Worm (Caenorhabditis elegans): ENCODE data around the gene C06C6.9.

DNA sequence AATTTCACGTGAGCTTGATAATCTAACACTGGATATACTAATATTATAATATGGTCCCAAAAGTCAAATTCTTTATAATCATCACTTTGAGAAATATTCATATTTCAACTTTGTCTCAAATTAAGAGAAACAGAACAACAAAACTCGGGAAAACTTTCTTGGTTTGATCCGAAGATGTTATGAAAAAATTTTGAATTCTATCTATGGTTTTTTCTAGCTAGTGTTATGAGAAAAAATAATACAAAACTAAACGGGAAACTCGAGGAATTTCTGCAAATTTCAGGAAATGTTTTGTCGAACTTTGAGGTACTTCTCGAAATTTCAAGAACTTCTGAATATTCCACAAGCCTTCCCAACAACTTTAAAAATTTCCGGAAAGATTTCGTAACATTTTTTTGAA is 45.7 kb downstream of the C06C6.9 start, which contains the start of gene srw-59:
- TF ChIP-seq unc-62 (GFP tag; optimal IDR thresholded peaks at IDR 0.05) (no peak), ceh-82 (tag; optimal IDR thresholded peaks at IDR 0.05) (no peak), nhr-12 (tag; optimal IDR thresholded peaks at IDR 0.05) (no peak), ztf-11 (tag; optimal IDR thresholded peaks at IDR 0.05) (no peak), nhr-77 (tag; optimal IDR thresholded peaks at IDR 0.05) (no peak), skn-1 (tag; optimal IDR thresholded peaks at IDR 0.05) (no peak), lin-11 (tag; optimal IDR thresholded peaks at IDR 0.05) (no peak), peb-1 (tag; optimal IDR thresholded peaks at IDR 0.05) (no peak), unc-39 (tag; optimal IDR thresholded peaks at IDR 0.05) (no peak), zag-1 (tag; optimal IDR thresholded peaks at IDR 0.05) (no peak), ama-1 (optimal IDR thresholded peaks at IDR 0.05) (no peak), mab-5 (tag; optimal IDR thresholded peaks at IDR 0.05) (no peak), ztf-4 (tag; optimal IDR thresholded peaks at IDR 0.05) (no peak), nhr-11 (tag; optimal IDR thresholded peaks at IDR 0.05) (no peak)
